Fruit fly (Drosophila melanogaster): ENCODE measurements around the gene CG5080.

CG5080 gene

DNA sequence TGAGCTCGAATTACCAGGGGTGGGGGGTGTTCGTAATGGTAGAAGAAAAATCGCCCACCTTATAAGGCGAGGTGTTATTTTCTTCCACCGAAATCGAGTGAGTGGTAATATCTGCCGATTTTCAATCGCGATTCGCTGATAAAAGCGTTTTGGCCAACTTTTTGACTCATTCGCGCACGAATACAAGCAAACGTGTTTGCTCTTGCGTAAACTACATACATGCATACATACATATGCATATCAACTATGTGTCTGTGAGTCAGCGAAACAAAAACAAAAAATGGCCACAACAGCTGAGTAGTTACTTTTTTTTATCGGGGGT is 6.4 kb downstream of the CG5080 start:
- TF ChIP-seq tj (GFP tag; optimal IDR thresholded peaks at IDR 0.05) (peak; percentile 89), Mnt (GFP tag; optimal IDR thresholded peaks at IDR 0.05) (no peak), kay (GFP tag; ENCODE audit: borderline replicate concordance) (peak; percentile 97)

DNA sequence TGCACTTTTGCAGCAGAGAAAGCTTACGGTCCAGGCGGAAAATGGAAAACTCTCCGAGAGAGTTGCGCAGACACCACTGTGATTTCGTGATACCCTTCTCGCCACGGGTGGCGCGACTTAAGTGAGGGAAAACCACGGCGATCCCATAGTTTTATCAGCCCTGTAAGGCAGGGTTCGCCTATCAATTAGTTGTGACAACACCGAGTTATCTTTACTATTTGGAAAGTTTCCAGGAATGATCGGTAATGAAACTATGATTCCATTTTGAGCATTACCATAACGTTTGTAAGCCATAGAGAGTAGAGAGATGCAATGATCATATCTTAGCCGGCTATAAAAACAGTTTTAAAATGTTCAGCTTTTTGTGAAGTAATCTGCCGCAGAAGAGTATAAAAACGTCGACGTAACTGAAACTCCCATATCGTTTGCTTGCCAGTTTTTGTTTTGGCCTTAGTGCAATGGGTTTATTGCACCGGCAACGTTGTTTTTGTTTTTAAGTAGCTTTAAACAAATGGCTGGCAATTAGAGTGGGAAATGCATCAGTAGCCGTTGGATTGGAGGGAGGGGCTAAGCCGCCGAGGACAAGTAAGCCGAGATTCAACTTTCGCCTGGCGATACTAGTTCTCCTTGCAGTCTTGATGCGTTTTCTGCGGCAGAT is 7.0 kb downstream of the CG5080 start:
- TF ChIP-seq ovo (GFP tag; optimal IDR thresholded peaks at IDR 0.05), result no peak
- TF ChIP-seq pad (GFP tag; optimal IDR thresholded peaks at IDR 0.05), result no peak
- TF ChIP-seq cic (GFP tag; optimal IDR thresholded peaks at IDR 0.05), result no peak
- TF ChIP-seq CG7045 (GFP tag; optimal IDR thresholded peaks at IDR 0.05), result no peak
- no peak for TF ChIP-seq kay (GFP tag; ENCODE audit: borderline replicate concordance)
- TF ChIP-seq CG12768 (GFP tag; optimal IDR thresholded peaks at IDR 0.05), result no peak
- TF ChIP-seq CG1620 (GFP tag; optimal IDR thresholded peaks at IDR 0.05), result no peak
- no peak for TF ChIP-seq Hr96 (GFP tag; optimal IDR thresholded peaks at IDR 0.05)
- no peak for TF ChIP-seq bab1 (GFP tag; optimal IDR thresholded peaks at IDR 0.05)
- no peak for TF ChIP-seq CG33017 (tag; optimal IDR thresholded peaks at IDR 0.05)
- no peak for TF ChIP-seq CG11617 (GFP tag; optimal IDR thresholded peaks at IDR 0.05)
- TF ChIP-seq CG14711 (tag; optimal IDR thresholded peaks at IDR 0.05), result no peak
- no peak for TF ChIP-seq Mnt (GFP tag; optimal IDR thresholded peaks at IDR 0.05)
- no peak for TF ChIP-seq Crg-1 (GFP tag; optimal IDR thresholded peaks at IDR 0.05)

DNA sequence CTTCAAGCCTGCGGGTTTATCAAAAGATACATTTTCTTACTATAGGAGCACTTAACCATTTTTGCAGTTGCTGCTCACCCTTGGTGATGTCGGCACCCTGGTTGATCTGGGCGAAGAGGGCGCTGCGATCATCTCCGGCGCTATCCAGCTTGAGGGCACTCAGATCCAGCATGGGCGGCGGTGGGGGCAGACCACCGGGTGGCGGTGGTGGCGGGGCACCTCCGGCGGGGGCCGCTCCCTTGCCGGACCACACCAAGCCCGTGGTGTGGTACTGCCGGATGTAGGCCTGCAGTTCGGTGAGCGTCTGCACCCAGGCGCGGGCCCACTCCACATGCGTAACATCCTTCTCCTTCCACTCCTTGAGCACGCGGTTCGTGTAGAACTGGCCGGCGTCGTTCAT is 11.0 kb downstream of the CG5080 start:
- no peak for TF ChIP-seq Mnt (GFP tag; optimal IDR thresholded peaks at IDR 0.05)
- TF ChIP-seq CG7045 (GFP tag; optimal IDR thresholded peaks at IDR 0.05), result no peak
- TF ChIP-seq CG5204 (GFP tag; optimal IDR thresholded peaks at IDR 0.05), result no peak
- TF ChIP-seq ovo (GFP tag; optimal IDR thresholded peaks at IDR 0.05), result no peak
- TF ChIP-seq CG14711 (tag; optimal IDR thresholded peaks at IDR 0.05), result no peak
- no peak for TF ChIP-seq tj (GFP tag; optimal IDR thresholded peaks at IDR 0.05)
- TF ChIP-seq CG12768 (GFP tag; optimal IDR thresholded peaks at IDR 0.05), result no peak
- no peak for TF ChIP-seq cnc (optimal IDR thresholded peaks at IDR 0.05)
- no peak for TF ChIP-seq Hr96 (GFP tag; optimal IDR thresholded peaks at IDR 0.05)
- TF ChIP-seq Crg-1 (GFP tag; optimal IDR thresholded peaks at IDR 0.05), result no peak

DNA sequence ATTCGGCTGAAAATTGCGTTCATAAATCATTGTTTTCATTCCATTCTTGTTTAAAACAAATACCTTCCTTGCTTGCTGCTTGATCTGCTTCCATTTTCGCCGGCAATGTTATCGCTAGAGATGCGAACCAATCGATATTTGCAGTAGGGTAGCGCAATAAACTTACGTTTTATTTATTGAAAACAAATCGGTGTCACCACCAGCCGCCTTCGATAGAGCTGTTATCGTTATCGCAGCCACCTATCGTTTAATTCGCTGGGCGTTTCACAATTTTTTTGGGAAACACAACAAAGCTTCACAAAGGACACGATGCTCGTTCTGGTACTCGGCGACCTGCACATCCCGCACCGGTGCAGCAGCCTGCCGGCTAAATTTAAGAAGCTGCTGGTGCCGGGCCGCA is 13.1 kb downstream of the CG5080 start, which contains the start of the genes Tfb4 and Vps29:
Gene Tfb4, minus strand, starts transcription at position 124 of the 400 bp plus-strand sequence.
Gene Vps29, plus strand, starts transcription at position 213 of the 400 bp plus-strand sequence.
- TF ChIP-seq toe (GFP tag; optimal IDR thresholded peaks at IDR 0.05) (no peak), Hr96 (GFP tag; optimal IDR thresholded peaks at IDR 0.05) (peak; percentile 62), CG33017 (tag; optimal IDR thresholded peaks at IDR 0.05) (peak; percentile 14), CG7101 (tag; optimal IDR thresholded peaks at IDR 0.05) (peak; percentile 62), Clk (GFP tag; optimal IDR thresholded peaks at IDR 0.05) (no peak), bab1 (GFP tag; optimal IDR thresholded peaks at IDR 0.05) (peak; percentile 73), CG7045 (GFP tag; optimal IDR thresholded peaks at IDR 0.05) (no peak), tj (GFP tag; optimal IDR thresholded peaks at IDR 0.05) (peak; percentile 19), CG1620 (GFP tag; optimal IDR thresholded peaks at IDR 0.05) (peak; percentile 40), CG5204 (GFP tag; optimal IDR thresholded peaks at IDR 0.05) (no peak), cic (GFP tag; optimal IDR thresholded peaks at IDR 0.05) (peak; percentile 27), ovo (GFP tag; optimal IDR thresholded peaks at IDR 0.05) (peak; percentile 14), pad (GFP tag; optimal IDR thresholded peaks at IDR 0.05) (no peak), Crg-1 (GFP tag; optimal IDR thresholded peaks at IDR 0.05) (peak; percentile 48), CG14711 (tag; optimal IDR thresholded peaks at IDR 0.05) (peak; percentile 52), Mnt (GFP tag; optimal IDR thresholded peaks at IDR 0.05) (peak; percentile 47), CG11617 (GFP tag; optimal IDR thresholded peaks at IDR 0.05) (peak; percentile 36)

DNA sequence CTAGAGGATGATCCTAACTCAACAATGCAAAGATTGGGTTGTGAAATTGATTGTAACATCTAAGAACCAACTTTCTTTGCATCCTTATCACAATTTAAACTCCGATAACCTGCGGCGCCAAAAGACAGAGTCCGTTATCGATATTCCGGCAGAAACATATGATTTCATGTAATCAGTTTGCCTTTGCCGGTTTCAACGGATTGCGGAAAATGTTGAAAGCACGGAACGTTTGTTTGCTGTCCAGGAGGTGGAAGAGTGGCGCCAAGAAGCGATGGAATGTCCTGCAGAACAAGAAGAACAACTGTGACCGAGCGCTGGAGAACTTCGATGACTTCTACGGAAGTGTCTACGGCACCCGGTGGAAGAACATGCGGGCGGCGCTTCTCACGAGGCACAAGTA is 16.0 kb downstream of the CG5080 start:
- no peak for TF ChIP-seq cnc (optimal IDR thresholded peaks at IDR 0.05)
- TF ChIP-seq toe (GFP tag; optimal IDR thresholded peaks at IDR 0.05), result no peak
- TF ChIP-seq CG33017 (tag; optimal IDR thresholded peaks at IDR 0.05), result no peak
- TF ChIP-seq CG7101 (tag; optimal IDR thresholded peaks at IDR 0.05), result no peak
- TF ChIP-seq bab1 (GFP tag; optimal IDR thresholded peaks at IDR 0.05), result no peak
- no peak for TF ChIP-seq pad (GFP tag; optimal IDR thresholded peaks at IDR 0.05)
- no peak for TF ChIP-seq Clk (GFP tag; optimal IDR thresholded peaks at IDR 0.05)
- no peak for TF ChIP-seq cic (GFP tag; optimal IDR thresholded peaks at IDR 0.05)
- TF ChIP-seq CG11617 (GFP tag; optimal IDR thresholded peaks at IDR 0.05), result no peak
- no peak for TF ChIP-seq CG12768 (GFP tag; optimal IDR thresholded peaks at IDR 0.05)

DNA sequence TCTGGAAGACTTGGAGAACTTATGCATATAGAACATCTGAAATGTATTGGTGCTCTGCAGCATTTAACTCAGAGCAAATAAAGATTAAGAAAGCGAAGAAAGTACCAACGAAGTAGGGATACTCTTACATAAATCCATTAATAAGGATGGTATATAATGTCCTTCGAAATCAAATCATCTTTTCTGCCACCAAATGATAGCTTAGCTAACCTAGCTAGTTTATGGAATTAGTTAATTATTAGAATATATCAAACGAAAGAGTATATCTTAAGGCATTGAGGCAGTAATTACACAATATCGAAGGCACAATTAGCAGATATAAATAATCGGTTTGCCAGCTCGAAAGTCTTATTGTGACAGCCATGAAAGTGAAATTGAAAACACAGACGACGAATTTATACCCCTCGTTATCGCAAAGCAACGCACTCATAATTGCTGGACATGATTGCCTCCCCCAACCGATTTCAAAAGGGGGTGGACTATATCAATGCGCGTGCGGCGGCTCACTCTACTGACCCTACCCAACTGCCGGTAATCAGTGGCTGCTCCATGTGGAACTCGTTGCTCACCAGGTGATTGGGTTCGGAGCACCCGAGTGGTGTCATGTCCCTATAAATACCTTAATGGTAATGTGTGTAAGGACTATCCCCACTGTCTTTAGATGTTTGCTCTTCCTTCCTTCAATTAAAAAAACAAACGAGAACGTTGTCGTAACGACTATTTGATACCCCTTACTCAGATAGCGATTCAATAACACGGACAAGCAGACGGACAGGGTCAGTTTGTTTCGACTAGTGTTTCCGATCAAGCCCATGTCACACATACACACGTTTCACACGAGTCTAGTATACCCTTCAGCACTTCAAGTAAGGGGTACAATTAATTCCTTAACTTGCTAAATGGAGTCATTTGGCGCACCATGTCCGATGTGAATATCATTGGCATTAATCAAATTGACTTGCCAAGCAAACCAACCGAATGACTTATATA is 19.0 kb downstream of the CG5080 start:
- TF ChIP-seq CG7045 (GFP tag; optimal IDR thresholded peaks at IDR 0.05) (no peak), CG11617 (GFP tag; optimal IDR thresholded peaks at IDR 0.05) (no peak), ovo (GFP tag; optimal IDR thresholded peaks at IDR 0.05) (no peak), CG33017 (tag; optimal IDR thresholded peaks at IDR 0.05) (no peak), CG12768 (GFP tag; optimal IDR thresholded peaks at IDR 0.05) (no peak), Hr96 (GFP tag; optimal IDR thresholded peaks at IDR 0.05) (no peak), toe (GFP tag; optimal IDR thresholded peaks at IDR 0.05) (peak; percentile 1)
